Fruit fly (Drosophila melanogaster) whole organism, wandering third instar larva: ENCODE data around the gene Pmvk.

Experiments
- Abd-B ChIP-seq: fragments of >200 bp; optimal IDR thresholded peaks from 2 replicates; lab custom pipeline; 2017; ENCODE audit warnings: missing biosample characterization, missing genetic modification characterization
- CG32264 ChIP-seq: fragments of 200-800 bp; sonication (Bioruptor generic); optimal IDR thresholded peaks from 2 replicates; lab custom pipeline; 2016; ENCODE audit warnings: missing biosample characterization, missing genetic modification characterization
- CG9705 ChIP-seq: fragments of 200-800 bp; sonication (Bioruptor generic); optimal IDR thresholded peaks from 2 replicates; lab custom pipeline; 2018; ENCODE audit warnings: missing biosample characterization, mild to moderate bottlenecking, missing genetic modification characterization
- CrebA ChIP-seq: fragments of 200-800 bp; sonication (Bioruptor generic); optimal IDR thresholded peaks from 2 replicates; lab custom pipeline; 2016; ENCODE audit warnings: missing biosample characterization, mild to moderate bottlenecking, missing genetic modification characterization, borderline replicate concordance
- Dfd ChIP-seq: fragments of >200 bp; optimal IDR thresholded peaks from 2 replicates; lab custom pipeline; 2017; ENCODE audit warnings: missing biosample characterization, missing genetic modification characterization
- Dif ChIP-seq: fragments of 200-275, 200-300 bp; sonication (Bioruptor generic); optimal IDR thresholded peaks from 2 replicates; lab custom pipeline; 2018; ENCODE audit warnings: missing biosample characterization, missing genetic modification characterization; ENCODE audit not compliant: partially characterized antibody
- GATAd ChIP-seq: sonication (Bioruptor generic); optimal IDR thresholded peaks from 2 replicates; lab custom pipeline; 2016; ENCODE audit warnings: missing biosample characterization, missing genetic modification characterization
- HLH106 ChIP-seq: fragments of 200-800 bp; optimal IDR thresholded peaks from 3 replicates; lab custom pipeline; 2019; ENCODE audit warnings: missing biosample characterization, mild to moderate bottlenecking, missing genetic modification characterization, moderate library complexity
- Hnf4 ChIP-seq: fragments of 200-800 bp; sonication (Bioruptor generic); optimal IDR thresholded peaks from 2 replicates; lab custom pipeline; 2016; ENCODE audit warnings: missing biosample characterization, mild to moderate bottlenecking, missing genetic modification characterization
- Hr78 ChIP-seq: fragments of >200 bp; optimal IDR thresholded peaks from 2 replicates; lab custom pipeline; 2017; ENCODE audit warnings: missing biosample characterization, missing genetic modification characterization
- Hr83 ChIP-seq: fragments of 200-300 bp; sonication (Bioruptor generic); optimal IDR thresholded peaks from 2 replicates; lab custom pipeline; 2016; ENCODE audit warnings: missing biosample characterization, mild to moderate bottlenecking, missing genetic modification characterization, moderate library complexity; ENCODE audit not compliant: poor library complexity, severe bottlenecking
- Jra ChIP-seq: sonication (Bioruptor generic); optimal IDR thresholded peaks from 2 replicates; lab custom pipeline; 2016; ENCODE audit warnings: missing biosample characterization, missing genetic modification characterization
- Mio ChIP-seq: sonication (Bioruptor generic); optimal IDR thresholded peaks from 2 replicates; lab custom pipeline; 2016; ENCODE audit warnings: missing biosample characterization, missing genetic modification characterization
- Myc ChIP-seq: fragments of >200 bp; optimal IDR thresholded peaks from 2 replicates; lab custom pipeline; 2017
- N ChIP-seq: fragments of >200 bp; optimal IDR thresholded peaks from 2 replicates; lab custom pipeline; 2018; ENCODE audit warnings: missing biosample characterization, missing external identifiers, missing genetic modification characterization
- OdsH ChIP-seq: fragments of 200-800 bp; sonication (Bioruptor generic); optimal IDR thresholded peaks from 2 replicates; lab custom pipeline; 2016; ENCODE audit warnings: missing biosample characterization, mild to moderate bottlenecking, missing genetic modification characterization
- Rel ChIP-seq, 2 experiments: fragments of 200-800 bp; sonication (Bioruptor generic) in 1 of 2; optimal IDR thresholded peaks; 2 replicates in 1 of 2; 3 replicates in 1 of 2; lab custom pipeline; 2016 to 2019; ENCODE audit warnings: mild to moderate bottlenecking in 2 of 2, missing biosample characterization in 2 of 2, missing genetic modification characterization in 2 of 2, moderate library complexity in 1 of 2
- Sp1 ChIP-seq: fragments of 200-800 bp; sonication (Bioruptor generic); optimal IDR thresholded peaks from 3 replicates; lab custom pipeline; 2019; ENCODE audit warnings: missing biosample characterization, mild to moderate bottlenecking, missing genetic modification characterization, moderate library complexity
- Vsx2 ChIP-seq: fragments of 200-300, 225-300 bp; sonication (Bioruptor generic); optimal IDR thresholded peaks from 2 replicates; lab custom pipeline; 2018; ENCODE audit warnings: missing biosample characterization, missing genetic modification characterization; ENCODE audit not compliant: partially characterized antibody
- br ChIP-seq: fragments of 200-800 bp; sonication (Bioruptor generic); optimal IDR thresholded peaks from 2 replicates; lab custom pipeline; 2016; ENCODE audit warnings: missing biosample characterization, missing genetic modification characterization
- brk ChIP-seq: fragments of 200-800 bp; sonication (Bioruptor generic); optimal IDR thresholded peaks from 2 replicates; lab custom pipeline; 2016; ENCODE audit warnings: missing biosample characterization, mild to moderate bottlenecking, missing genetic modification characterization
- dl ChIP-seq, 2 experiments: fragments of 175-275, 200-275 bp in 1 of 2; fragments of 200-275 bp in 1 of 2; sonication (Bioruptor generic); optimal IDR thresholded peaks; lab custom pipeline; 2018; ENCODE audit warnings: mild to moderate bottlenecking in 2 of 2, missing biosample characterization in 2 of 2, missing genetic modification characterization in 2 of 2, moderate library complexity in 2 of 2; ENCODE audit not compliant: partially characterized antibody in 2 of 2, insufficient read depth in 1 of 2
- dmrt93B ChIP-seq: fragments of 200-800 bp; sonication (Bioruptor generic); optimal IDR thresholded peaks from 2 replicates; lab custom pipeline; 2018; ENCODE audit warnings: missing biosample characterization, mild to moderate bottlenecking, missing genetic modification characterization
- dsf ChIP-seq: sonication (Bioruptor generic); optimal IDR thresholded peaks from 2 replicates; lab custom pipeline; 2016; ENCODE audit warnings: missing biosample characterization, missing genetic modification characterization, borderline replicate concordance
- ey ChIP-seq: fragments of 200-800 bp; sonication (Bioruptor generic); optimal IDR thresholded peaks from 2 replicates; lab custom pipeline; 2016; ENCODE audit warnings: missing biosample characterization, missing genetic modification characterization
- foxo ChIP-seq, 2 experiments: fragments of 200-800 bp; sonication (Bioruptor generic); optimal IDR thresholded peaks; 2 replicates in 1 of 2; 3 replicates in 1 of 2; lab custom pipeline; 2016 to 2017; ENCODE audit warnings: missing biosample characterization in 2 of 2, missing genetic modification characterization in 2 of 2
- fru ChIP-seq: fragments of 200-800 bp; sonication (Bioruptor generic); optimal IDR thresholded peaks from 3 replicates; lab custom pipeline; 2016; ENCODE audit warnings: missing biosample characterization, mild to moderate bottlenecking, missing genetic modification characterization
- h ChIP-seq: fragments of 200-800 bp; sonication (Bioruptor generic); optimal IDR thresholded peaks from 3 replicates; lab custom pipeline; 2016; ENCODE audit warnings: missing biosample characterization, mild to moderate bottlenecking, missing genetic modification characterization
- jim ChIP-seq: fragments of 175-275, 200-325 bp; sonication (Bioruptor generic); optimal IDR thresholded peaks from 2 replicates; lab custom pipeline; 2016; ENCODE audit warnings: missing biosample characterization, mild to moderate bottlenecking, missing genetic modification characterization
- lola ChIP-seq: fragments of >200 bp; optimal IDR thresholded peaks from 2 replicates; lab custom pipeline; 2017; ENCODE audit warnings: missing biosample characterization, missing genetic modification characterization
- pan ChIP-seq: fragments of >200 bp; optimal IDR thresholded peaks from 2 replicates; lab custom pipeline; 2017
- psq ChIP-seq: fragments of 200-800 bp; sonication (Bioruptor generic); optimal IDR thresholded peaks from 3 replicates; lab custom pipeline; 2017; ENCODE audit warnings: missing biosample characterization, mild to moderate bottlenecking, missing genetic modification characterization, moderate library complexity
- rgr ChIP-seq: fragments of 200-800 bp; sonication (Bioruptor generic); optimal IDR thresholded peaks from 3 replicates; lab custom pipeline; 2016; ENCODE audit warnings: missing biosample characterization, mild to moderate bottlenecking, missing genetic modification characterization
- sage ChIP-seq: fragments of 200-800 bp; sonication (Bioruptor generic); optimal IDR thresholded peaks from 2 replicates; lab custom pipeline; 2016; ENCODE audit warnings: missing biosample characterization, mild to moderate bottlenecking, missing genetic modification characterization
- sv ChIP-seq: fragments of 200-800 bp; sonication (Bioruptor generic); optimal IDR thresholded peaks from 3 replicates; lab custom pipeline; 2016; ENCODE audit warnings: missing biosample characterization, missing genetic modification characterization
- tai ChIP-seq: sonication (Bioruptor generic); optimal IDR thresholded peaks from 2 replicates; lab custom pipeline; 2016; ENCODE audit warnings: missing biosample characterization, missing genetic modification characterization
- usp ChIP-seq: fragments of >200 bp; optimal IDR thresholded peaks from 2 replicates; lab custom pipeline; 2017; ENCODE audit warnings: missing biosample characterization, missing genetic modification characterization
- woc ChIP-seq: sonication (Bioruptor generic); optimal IDR thresholded peaks from 2 replicates; lab custom pipeline; 2016; ENCODE audit warnings: missing biosample characterization, mild to moderate bottlenecking, missing genetic modification characterization

Gene Pmvk

dm6 chr2L:19567305-19567898 is 12.7 kb downstream of the Pmvk start:
- TF ChIP-seq Jra (GFP tag; lab: Kevin White, UChicago) = no peak
- TF ChIP-seq usp (GFP tag; lab: Kevin White, UChicago) = no peak
- TF ChIP-seq dsf (GFP tag; lab: Kevin White, UChicago) = no peak
- no peak for TF ChIP-seq Rel (GFP tag; optimal IDR thresholded peaks at IDR 0.05; lab: Kevin White, UChicago)
- peak; percentile 86 for TF ChIP-seq Rel (tag; optimal IDR thresholded peaks at IDR 0.05; lab: Kevin White, UChicago)
- no peak for TF ChIP-seq CG32264 (GFP tag; lab: Kevin White, UChicago)
- TF ChIP-seq, all 38 proteins: peak for 1

dm6 chr2L:19565233-19565898 is 14.8 kb downstream of the Pmvk start, which contains the start of gene CG13077:
TSS of gene CG13077 (plus strand) at chr2L:19565863.
- TF ChIP-seq HLH106 (tag; lab: Kevin White, UChicago) (no peak), Dif (peak; percentile 28), Myc (peak; percentile 75)
- TF ChIP-seq, all 38 proteins: peak for 2

dm6 chr2L:19563029-19563980 is 16.8 kb downstream of the Pmvk start, which contains the start of gene CG13078:
TSS of gene CG13078 (plus strand) at chr2L:19563930.
- TF ChIP-seq sv (GFP tag; lab: Kevin White, UChicago) = no peak
- TF ChIP-seq h (GFP tag; lab: Kevin White, UChicago) = peak; percentile 16

- TF ChIP-seq woc (GFP tag; lab: Kevin White, UChicago) (no peak), h (GFP tag; lab: Kevin White, UChicago) (peak; percentile 37), pan (lab: Kevin White, UChicago) (no peak), Hr78 (GFP tag; lab: Kevin White, UChicago) (no peak), jim (GFP tag; lab: Kevin White, UChicago) (no peak), psq (peak; percentile 49), foxo (GFP tag; optimal IDR thresholded peaks at IDR 0.05; lab: Kevin White, UChicago) (no peak), rgr (no peak), fru (GFP tag; lab: Kevin White, UChicago) (peak; percentile 56), brk (GFP tag; lab: Kevin White, UChicago) (no peak), Myc (no peak), Dfd (no peak), Rel (GFP tag; optimal IDR thresholded peaks at IDR 0.05; lab: Kevin White, UChicago) (peak; percentile 17), Rel (tag; optimal IDR thresholded peaks at IDR 0.05; lab: Kevin White, UChicago) (peak; percentile 82), CG9705 (GFP tag; lab: Kevin White, UChicago) (no peak), dl (GFP tag; optimal IDR thresholded peaks at IDR 0.05; lab: Kevin White, UChicago; ENCODE audit: insufficient read depth in 1 of 2, partially characterized antibody in 2 of 2) (no peak), CG32264 (GFP tag; lab: Kevin White, UChicago) (no peak), usp (GFP tag; lab: Kevin White, UChicago) (no peak), lola (no peak), Jra (GFP tag; lab: Kevin White, UChicago) (peak; percentile 6), Abd-B (no peak), Mio (no peak), Sp1 (GFP tag; lab: Kevin White, UChicago) (no peak), tai (no peak), dsf (GFP tag; lab: Kevin White, UChicago) (no peak), CrebA (no peak), Dif (peak; percentile 8), br (GFP tag; lab: Kevin White, UChicago) (peak; percentile 64), HLH106 (tag; lab: Kevin White, UChicago) (no peak), sv (GFP tag; lab: Kevin White, UChicago) (no peak), Hr83 (peak; percentile 42), ey (GFP tag; lab: Kevin White, UChicago) (no peak), Hnf4 (no peak), N (GFP tag; lab: Kevin White, UChicago) (no peak), GATAd (GFP tag; lab: Kevin White, UChicago) (no peak), sage (no peak), OdsH (GFP tag; lab: Kevin White, UChicago) (peak; percentile 1), Vsx2 (GFP tag; lab: Kevin White, UChicago) (peak; percentile 16), dmrt93B (GFP tag; lab: Kevin White, UChicago) (no peak)
Observed at dm6 chr2L:19549412-19549811, 30.7 kb downstream of the Pmvk start.
